Worm (Caenorhabditis elegans): ENCODE results near the gene srlf-22.
A peak's percentile ranks its signal among the peaks of the same experiment; 100 is the strongest.
"Not testable (repeated sequence)": the region's sequence is repeated elsewhere in the genome, so short reads cannot be mapped to it uniquely, and the experiment has no call there.

srlf-22 gene

ce11 chrV:890835-891234 is at the start of gene srlf-22:
Gene srlf-22, plus strand, starts transcription at chrV:891135.
- TF ChIP-seq T22C8.4, ztf-29, flt-1 (GFP tag; IDR thresholded peaks at IDR 0.05): not testable (repeated sequence)

- no peak for TF ChIP-seq cog-1 (tag; optimal IDR thresholded peaks at IDR 0.05)
- no peak for TF ChIP-seq T22C8.4 (GFP tag; IDR thresholded peaks at IDR 0.05)
- TF ChIP-seq ztf-23 (GFP tag; IDR thresholded peaks at IDR 0.05): no peak
- TF ChIP-seq tab-1 (GFP tag; IDR thresholded peaks at IDR 0.05): no peak
- TF ChIP-seq flt-1 (GFP tag; IDR thresholded peaks at IDR 0.05): no peak
- TF ChIP-seq klf-2 (GFP tag; conservative IDR thresholded peaks at IDR 0.05): no peak
- TF ChIP-seq med-1 (GFP tag; optimal IDR thresholded peaks at IDR 0.05; ENCODE audit: insufficient read depth): no peak
- TF ChIP-seq ztf-29 (GFP tag; IDR thresholded peaks at IDR 0.05): no peak
- TF ChIP-seq ref-1 (GFP tag; conservative IDR thresholded peaks at IDR 0.05): no peak
Observed at ce11 chrV:842611-843010, 48.3 kb upstream of the srlf-22 start.

- TF ChIP-seq cog-1 (tag; optimal IDR thresholded peaks at IDR 0.05); tab-1 (GFP tag; IDR thresholded peaks at IDR 0.05); med-1 (GFP tag; optimal IDR thresholded peaks at IDR 0.05; ENCODE audit: insufficient read depth): not testable (repeated sequence)
Observed at ce11 chrV:843118-843517, 47.8 kb upstream of the srlf-22 start, which contains the start of gene K09C6.8. Gene K09C6.8, minus strand, starts transcription at chrV:843218.

- no peak for TF ChIP-seq ref-1 (GFP tag; conservative IDR thresholded peaks at IDR 0.05)
- TF ChIP-seq flt-1 (GFP tag; IDR thresholded peaks at IDR 0.05): no peak
- TF ChIP-seq med-1 (GFP tag; optimal IDR thresholded peaks at IDR 0.05; ENCODE audit: insufficient read depth): no peak
- no peak for TF ChIP-seq tab-1 (GFP tag; IDR thresholded peaks at IDR 0.05)
- no peak for TF ChIP-seq ztf-23 (GFP tag; IDR thresholded peaks at IDR 0.05)
Observed at ce11 chrV:847521-847920, 43.4 kb upstream of the srlf-22 start, which contains the start of gene srbc-13. Gene srbc-13, plus strand, starts transcription at chrV:847821.

- no peak for TF ChIP-seq ztf-29 (GFP tag; IDR thresholded peaks at IDR 0.05)
- TF ChIP-seq T22C8.4 (GFP tag; IDR thresholded peaks at IDR 0.05): no peak
- TF ChIP-seq klf-2 (GFP tag; conservative IDR thresholded peaks at IDR 0.05): no peak
- TF ChIP-seq ztf-23 (GFP tag; IDR thresholded peaks at IDR 0.05): no peak
- no peak for TF ChIP-seq ref-1 (GFP tag; conservative IDR thresholded peaks at IDR 0.05)
- TF ChIP-seq med-1 (GFP tag; optimal IDR thresholded peaks at IDR 0.05; ENCODE audit: insufficient read depth): no peak
- no peak for TF ChIP-seq flt-1 (GFP tag; IDR thresholded peaks at IDR 0.05)
- no peak for TF ChIP-seq tab-1 (GFP tag; IDR thresholded peaks at IDR 0.05)
Observed at ce11 chrV:849042-849441, 41.9 kb upstream of the srlf-22 start.

- no peak for TF ChIP-seq tab-1 (GFP tag; IDR thresholded peaks at IDR 0.05)
- TF ChIP-seq flt-1 (GFP tag; IDR thresholded peaks at IDR 0.05): no peak
- TF ChIP-seq T22C8.4 (GFP tag; IDR thresholded peaks at IDR 0.05): no peak
- no peak for TF ChIP-seq med-1 (GFP tag; optimal IDR thresholded peaks at IDR 0.05; ENCODE audit: insufficient read depth)
- TF ChIP-seq ztf-29 (GFP tag; IDR thresholded peaks at IDR 0.05): no peak
- no peak for TF ChIP-seq cog-1 (tag; optimal IDR thresholded peaks at IDR 0.05)
- no peak for TF ChIP-seq ztf-23 (GFP tag; IDR thresholded peaks at IDR 0.05)
- TF ChIP-seq klf-2 (GFP tag; conservative IDR thresholded peaks at IDR 0.05): no peak
- TF ChIP-seq ref-1 (GFP tag; conservative IDR thresholded peaks at IDR 0.05): no peak
Observed at ce11 chrV:849512-849911, 41.4 kb upstream of the srlf-22 start, which contains the start of gene srbc-12. Gene srbc-12, plus strand, starts transcription at chrV:849812.

- no peak for TF ChIP-seq T22C8.4 (GFP tag; IDR thresholded peaks at IDR 0.05)
- TF ChIP-seq cog-1 (tag; optimal IDR thresholded peaks at IDR 0.05): no peak
Observed at ce11 chrV:852184-852583, 38.8 kb upstream of the srlf-22 start, which contains the start of gene K09C6.3. Gene K09C6.3, plus strand, starts transcription at chrV:852484.

- TF ChIP-seq ztf-23 (GFP tag; IDR thresholded peaks at IDR 0.05): no peak
- no peak for TF ChIP-seq med-1 (GFP tag; optimal IDR thresholded peaks at IDR 0.05; ENCODE audit: insufficient read depth)
- no peak for TF ChIP-seq ref-1 (GFP tag; conservative IDR thresholded peaks at IDR 0.05)
- TF ChIP-seq tab-1 (GFP tag; IDR thresholded peaks at IDR 0.05): no peak
- TF ChIP-seq flt-1 (GFP tag; IDR thresholded peaks at IDR 0.05): no peak
- no peak for TF ChIP-seq T22C8.4 (GFP tag; IDR thresholded peaks at IDR 0.05)
- TF ChIP-seq ztf-29 (GFP tag; IDR thresholded peaks at IDR 0.05): no peak
- no peak for TF ChIP-seq cog-1 (tag; optimal IDR thresholded peaks at IDR 0.05)
- TF ChIP-seq klf-2 (GFP tag; conservative IDR thresholded peaks at IDR 0.05): no peak
Observed at ce11 chrV:854966-855365, 36.0 kb upstream of the srlf-22 start, which contains the start of gene K09C6.9. Gene K09C6.9, minus strand, starts transcription at chrV:855066.

ce11 chrV:856549-856948 is 34.4 kb upstream of the srlf-22 start, which contains the start of gene K09C6.2:
Gene K09C6.2, plus strand, starts transcription at chrV:856849.
- TF ChIP-seq ztf-29 (GFP tag; IDR thresholded peaks at IDR 0.05) (no peak), flt-1 (GFP tag; IDR thresholded peaks at IDR 0.05) (no peak), cog-1 (tag; optimal IDR thresholded peaks at IDR 0.05) (no peak), klf-2 (GFP tag; conservative IDR thresholded peaks at IDR 0.05) (no peak), tab-1 (GFP tag; IDR thresholded peaks at IDR 0.05) (no peak)

- 0 out of 2 replicates have a peak, but pooled peaks have one; percentile 49 for TF ChIP-seq flt-1 (GFP tag; IDR thresholded peaks at IDR 0.05)
- TF ChIP-seq ref-1 (GFP tag; conservative IDR thresholded peaks at IDR 0.05): no peak; the same call in 1 of the 2 replicates
- no peak for TF ChIP-seq med-1 (GFP tag; optimal IDR thresholded peaks at IDR 0.05; ENCODE audit: insufficient read depth)
- no peak for TF ChIP-seq klf-2 (GFP tag; conservative IDR thresholded peaks at IDR 0.05)
- TF ChIP-seq ztf-23 (GFP tag; IDR thresholded peaks at IDR 0.05): no peak
- no peak for TF ChIP-seq T22C8.4 (GFP tag; IDR thresholded peaks at IDR 0.05)
- no peak for TF ChIP-seq cog-1 (tag; optimal IDR thresholded peaks at IDR 0.05)
- TF ChIP-seq ztf-29 (GFP tag; IDR thresholded peaks at IDR 0.05): 0 out of 2 replicates have a peak, but pooled peaks have one; percentile 17
- TF ChIP-seq tab-1 (GFP tag; IDR thresholded peaks at IDR 0.05): no peak
Observed at ce11 chrV:858841-859456, 32.0 kb upstream of the srlf-22 start.

All from whole organism, midembryonic.